Fruit fly (Drosophila melanogaster): Measurements from ENCODE around the gene tant.

Gene tant

DNA sequence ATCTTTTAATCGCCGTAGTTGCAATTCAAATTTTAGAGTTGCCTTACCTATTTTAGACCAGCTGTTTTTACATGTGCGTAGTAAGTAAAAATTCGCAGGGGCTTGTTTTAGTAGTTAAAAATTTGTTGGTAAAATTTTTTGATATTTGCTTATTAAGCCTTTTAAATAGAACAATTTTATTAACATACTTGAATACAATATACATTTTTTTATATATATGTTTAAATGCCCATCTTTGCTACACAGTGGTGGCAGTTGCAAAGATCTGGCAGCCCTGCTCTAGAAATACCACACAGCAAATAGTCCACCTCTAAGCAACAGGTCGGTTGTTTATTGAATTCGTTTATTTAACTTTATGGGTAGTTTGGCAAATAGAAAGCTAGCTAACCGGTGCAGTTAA, 39.8 kb downstream of the tant start, which contains the start of the genes CG10467 and loj (continued):
- TF ChIP-seq sd (tag; optimal IDR thresholded peaks at IDR 0.05): peak; percentile 90
- TF ChIP-seq seq (GFP tag; IDR thresholded peaks at IDR 0.05): peak; percentile 86
- peak; percentile 77 for TF ChIP-seq run (tag; optimal IDR thresholded peaks at IDR 0.05)
- peak; percentile 97 for TF ChIP-seq CG11085 (GFP tag; IDR thresholded peaks at IDR 0.05)
- peak; percentile 98 for TF ChIP-seq dmrt11E (tag; optimal IDR thresholded peaks at IDR 0.05)
- peak; percentile 92 for TF ChIP-seq CG13123 (GFP tag; optimal IDR thresholded peaks at IDR 0.05)
- TF ChIP-seq luna (GFP tag; optimal IDR thresholded peaks at IDR 0.05): peak; percentile 5
- peak; percentile 91 for TF ChIP-seq CG11560 (tag; IDR thresholded peaks at IDR 0.05)
- peak; percentile 96 for TF ChIP-seq CG9727 (GFP tag; optimal IDR thresholded peaks at IDR 0.05)
- peak; percentile 97 for TF ChIP-seq sens (GFP tag)
- peak; percentile 81 for TF ChIP-seq CG8944 (GFP tag; optimal IDR thresholded peaks at IDR 0.05)
- TF ChIP-seq Meics (GFP tag; optimal IDR thresholded peaks at IDR 0.05): peak; percentile 92
- peak; percentile 88 for TF ChIP-seq gcm (GFP tag; optimal IDR thresholded peaks at IDR 0.05)
- TF ChIP-seq CG15696 (tag; optimal IDR thresholded peaks at IDR 0.05): peak; percentile 98
- TF ChIP-seq knrl (GFP tag; IDR thresholded peaks at IDR 0.05; ENCODE audit: partially characterized antibody): peak; percentile 86
- peak; percentile 87 for TF ChIP-seq CG30020 (tag; optimal IDR thresholded peaks at IDR 0.05)
- TF ChIP-seq CG6854 (GFP tag; optimal IDR thresholded peaks at IDR 0.05): peak; percentile 26
- TF ChIP-seq Neu2 (GFP tag; optimal IDR thresholded peaks at IDR 0.05; ENCODE audit: borderline replicate concordance): no peak
- TF ChIP-seq emc (GFP tag; optimal IDR thresholded peaks at IDR 0.05): peak; percentile 72
- no peak for TF ChIP-seq Trl (optimal IDR thresholded peaks at IDR 0.05)
- TF ChIP-seq Trl (GFP tag; optimal IDR thresholded peaks at IDR 0.05): peak; percentile 76
- TF ChIP-seq CG33213 (GFP tag; optimal IDR thresholded peaks at IDR 0.05): peak; percentile 59
- TF ChIP-seq gce (GFP tag; IDR thresholded peaks at IDR 0.05): peak; percentile 90
- peak in 1 of 2 experiments; percentile 63 for TF ChIP-seq insv (GFP tag; optimal IDR thresholded peaks at IDR 0.05)
- peak; percentile 93 for TF ChIP-seq rib (GFP tag; IDR thresholded peaks at IDR 0.05)
- peak; percentile 44 for TF ChIP-seq CG15479 (GFP tag; optimal IDR thresholded peaks at IDR 0.05)
- peak; percentile 96 for TF ChIP-seq fd3F (GFP tag; optimal IDR thresholded peaks at IDR 0.05)
- TF ChIP-seq MESR4 (GFP tag; optimal IDR thresholded peaks at IDR 0.05): no peak
- TF ChIP-seq CG3407 (GFP tag; optimal IDR thresholded peaks at IDR 0.05): peak; percentile 84
- TF ChIP-seq Sin3A (optimal IDR thresholded peaks at IDR 0.05): peak; percentile 50
- peak; percentile 98 for TF ChIP-seq ind (GFP tag; optimal IDR thresholded peaks at IDR 0.05)
- peak; percentile 94 for TF ChIP-seq gsb-n (tag; optimal IDR thresholded peaks at IDR 0.05)
- peak; percentile 95 for TF ChIP-seq trem (tag; optimal IDR thresholded peaks at IDR 0.05)
- peak; percentile 96 for TF ChIP-seq unpg (GFP tag; optimal IDR thresholded peaks at IDR 0.05)
- TF ChIP-seq gro (GFP tag; optimal IDR thresholded peaks at IDR 0.05): peak; percentile 71
- TF ChIP-seq Hr3 (GFP tag; optimal IDR thresholded peaks at IDR 0.05): peak; percentile 98
- peak; percentile 87 for TF ChIP-seq C15 (GFP tag; IDR thresholded peaks at IDR 0.05)
- peak; percentile 85 for TF ChIP-seq CG2116 (GFP tag; optimal IDR thresholded peaks at IDR 0.05)
- TF ChIP-seq maf-S (GFP tag; optimal IDR thresholded peaks at IDR 0.05): peak; percentile 69
- peak; percentile 81 for TF ChIP-seq D19B (GFP tag; optimal IDR thresholded peaks at IDR 0.05)
- peak; percentile 93 for TF ChIP-seq CG32767 (GFP tag; IDR thresholded peaks at IDR 0.05)
- TF ChIP-seq hbn (GFP tag; IDR thresholded peaks at IDR 0.05; ENCODE audit: partially characterized antibody): peak; percentile 63
- TF ChIP-seq ash1 (GFP tag; optimal IDR thresholded peaks at IDR 0.05): peak; percentile 19
- TF ChIP-seq Bdp1 (GFP tag; optimal IDR thresholded peaks at IDR 0.05): peak; percentile 78
- TF ChIP-seq CG14050 (GFP tag; IDR thresholded peaks at IDR 0.05): peak; percentile 94
- peak; percentile 41 for TF ChIP-seq CG12236 (GFP tag; optimal IDR thresholded peaks at IDR 0.05)
- peak; percentile 98 for TF ChIP-seq al (GFP tag; IDR thresholded peaks at IDR 0.05)
- TF ChIP-seq CG7372 (GFP tag; IDR thresholded peaks at IDR 0.05): peak; percentile 97
- TF ChIP-seq CG30403 (GFP tag; optimal IDR thresholded peaks at IDR 0.05): peak; percentile 97
- peak; percentile 95 for TF ChIP-seq Oli (tag; optimal IDR thresholded peaks at IDR 0.05)
- TF ChIP-seq CG14014 (GFP tag; IDR thresholded peaks at IDR 0.05): peak; percentile 97
- no peak for TF ChIP-seq Lpt (GFP tag; optimal IDR thresholded peaks at IDR 0.05)

Data from whole organism, embryonic.